Fruit fly (Drosophila melanogaster): Measurements from ENCODE around the gene CG46459.
A peak's percentile ranks its signal among the peaks of the same experiment; 100 is the strongest.

CG46459 gene

dm6 chr3R:10654642-10655041 is 41.8 kb upstream of the CG46459 start (continued):
- TF ChIP-seq Blimp-1 (GFP tag; optimal IDR thresholded peaks at IDR 0.05) (no peak), CG10669 (GFP tag; optimal IDR thresholded peaks at IDR 0.05) (no peak), Eip93F (GFP tag; optimal IDR thresholded peaks at IDR 0.05) (no peak), salr (GFP tag; optimal IDR thresholded peaks at IDR 0.05) (peak in 1 of 2 experiments; percentile 3), Ets96B (tag; optimal IDR thresholded peaks at IDR 0.05) (no peak), dac (GFP tag; optimal IDR thresholded peaks at IDR 0.05) (no peak), CG6163 (GFP tag; IDR thresholded peaks at IDR 0.05) (no peak), fd85E (GFP tag; optimal IDR thresholded peaks at IDR 0.05) (no peak), Hr39 (GFP tag; optimal IDR thresholded peaks at IDR 0.05) (no peak), Eip75B (GFP tag; optimal IDR thresholded peaks at IDR 0.05) (no peak), CG6276 (GFP tag; optimal IDR thresholded peaks at IDR 0.05) (peak; percentile 40), achi (GFP tag; optimal IDR thresholded peaks at IDR 0.05) (peak; percentile 13), CG11294 (GFP tag; IDR thresholded peaks at IDR 0.05) (no peak), Hr4 (GFP tag; optimal IDR thresholded peaks at IDR 0.05) (peak; percentile 36), Sox102F (GFP tag; optimal IDR thresholded peaks at IDR 0.05) (no peak), CG8119 (GFP tag; IDR thresholded peaks at IDR 0.05) (peak; percentile 45; the same call in 1 of the 3 replicates), CG9139 (GFP tag; optimal IDR thresholded peaks at IDR 0.05) (no peak), ss (GFP tag; optimal IDR thresholded peaks at IDR 0.05) (no peak), Lpt (GFP tag; optimal IDR thresholded peaks at IDR 0.05) (no peak), CG31627 (GFP tag; optimal IDR thresholded peaks at IDR 0.05) (no peak), CG32006 (GFP tag; optimal IDR thresholded peaks at IDR 0.05) (peak; percentile 71)

- TF ChIP-seq fd85E (GFP tag; optimal IDR thresholded peaks at IDR 0.05): no peak
- no peak for TF ChIP-seq CG7368 (GFP tag; optimal IDR thresholded peaks at IDR 0.05)
- no peak for TF ChIP-seq CG11762 (GFP tag; optimal IDR thresholded peaks at IDR 0.05; ENCODE audit: insufficient read depth)
- no peak for TF ChIP-seq fkh (GFP tag; optimal IDR thresholded peaks at IDR 0.05)
- no peak for TF ChIP-seq lz (GFP tag; optimal IDR thresholded peaks at IDR 0.05)
- no peak for TF ChIP-seq Blimp-1 (GFP tag; optimal IDR thresholded peaks at IDR 0.05)
- TF ChIP-seq CG8632 (GFP tag; optimal IDR thresholded peaks at IDR 0.05): no peak
- TF ChIP-seq net (GFP tag; optimal IDR thresholded peaks at IDR 0.05): no peak
- no peak for TF ChIP-seq CG6792 (GFP tag; optimal IDR thresholded peaks at IDR 0.05)
- TF ChIP-seq cyc (GFP tag; optimal IDR thresholded peaks at IDR 0.05): no peak
- TF ChIP-seq CG10631 (GFP tag; optimal IDR thresholded peaks at IDR 0.05): no peak
- no peak for TF ChIP-seq CG3032 (tag; optimal IDR thresholded peaks at IDR 0.05)
- no peak for TF ChIP-seq dac (GFP tag; optimal IDR thresholded peaks at IDR 0.05)
- no peak for TF ChIP-seq CG11902 (GFP tag; optimal IDR thresholded peaks at IDR 0.05)
- no peak for TF ChIP-seq acj6 (GFP tag; optimal IDR thresholded peaks at IDR 0.05)
- TF ChIP-seq CG6854 (GFP tag; optimal IDR thresholded peaks at IDR 0.05): no peak
- no peak for TF ChIP-seq dsx (GFP tag; optimal IDR thresholded peaks at IDR 0.05; ENCODE audit: poor library complexity, severe bottlenecking)
- TF ChIP-seq CG31627 (GFP tag; optimal IDR thresholded peaks at IDR 0.05): no peak
- no peak for TF ChIP-seq ss (GFP tag; optimal IDR thresholded peaks at IDR 0.05)
- no peak for TF ChIP-seq CG6276 (GFP tag; optimal IDR thresholded peaks at IDR 0.05)
- TF ChIP-seq CG8319 (GFP tag; optimal IDR thresholded peaks at IDR 0.05): no peak
- TF ChIP-seq eg (GFP tag; IDR thresholded peaks at IDR 0.05): no peak
- no peak for TF ChIP-seq CG6808 (GFP tag; optimal IDR thresholded peaks at IDR 0.05)
- TF ChIP-seq Ets96B (tag; optimal IDR thresholded peaks at IDR 0.05): no peak
- TF ChIP-seq svp (GFP tag): no peak
- TF ChIP-seq pdm3 (GFP tag; optimal IDR thresholded peaks at IDR 0.05): no peak
- 0 out of 2 replicates have a peak, but pooled peaks have one; percentile 18 for TF ChIP-seq CG15336 (GFP tag; IDR thresholded peaks at IDR 0.05)
- no peak for TF ChIP-seq Ets21C (GFP tag; optimal IDR thresholded peaks at IDR 0.05)
- no peak; the same call in 1 of the 2 replicates for TF ChIP-seq CG11294 (GFP tag; IDR thresholded peaks at IDR 0.05)
- peak; percentile 23 for TF ChIP-seq CG32006 (GFP tag; optimal IDR thresholded peaks at IDR 0.05)
- no peak for TF ChIP-seq salr (GFP tag; optimal IDR thresholded peaks at IDR 0.05)
- TF ChIP-seq Sox14 (GFP tag; optimal IDR thresholded peaks at IDR 0.05): no peak
- TF ChIP-seq esn (GFP tag; optimal IDR thresholded peaks at IDR 0.05): peak; percentile 1
- no peak for TF ChIP-seq achi (GFP tag; optimal IDR thresholded peaks at IDR 0.05)
- peak; percentile 14 for TF ChIP-seq Hr39 (GFP tag; optimal IDR thresholded peaks at IDR 0.05)
- no peak for TF ChIP-seq Lpt (GFP tag; optimal IDR thresholded peaks at IDR 0.05)
- peak; percentile 7 for TF ChIP-seq OdsH (GFP tag; optimal IDR thresholded peaks at IDR 0.05)
- no peak for TF ChIP-seq CG34406 (GFP tag; optimal IDR thresholded peaks at IDR 0.05)
- no peak for TF ChIP-seq topi (GFP tag; optimal IDR thresholded peaks at IDR 0.05)
- TF ChIP-seq Met (GFP tag; optimal IDR thresholded peaks at IDR 0.05): peak; percentile 8
- peak; percentile 35 for TF ChIP-seq Eip78C (GFP tag)
These were observed 40.5 kb upstream of the CG46459 start for dm6 chr3R:10655968-10656367.

Measured in whole organism, prepupa.